ENCODE assay signal across 2 fruit fly cellular contexts in genomic region chr2L:1669316-1670027, dm6.
TF ChIP-seq lines count a peak whose summit lies in the region.

No protein-coding gene starts in this region.

TF ChIP-seq in whole organism, embryonic, 481 proteins besides CTCF, POLR2A, EP300 and RAD21 (continued from another document):
- TF ChIP-seq ro (GFP tag; IDR thresholded peaks at IDR 0.05; lab: Robert Waterston, UW) (no peak), CG18599 (GFP tag; optimal IDR thresholded peaks at IDR 0.05; lab: Kevin White, UChicago) (peak; percentile 15), Med (GFP tag; lab: Kevin White, UChicago) (peak; percentile 47), exex (tag; optimal IDR thresholded peaks at IDR 0.05; lab: Kevin White, UChicago) (peak; percentile 32), Elba2 (GFP tag; optimal IDR thresholded peaks at IDR 0.05; lab: Kevin White, UChicago) (peak; percentile 77), Myb (GFP tag; optimal IDR thresholded peaks at IDR 0.05; lab: Kevin White, UChicago) (no peak), stwl (tag; optimal IDR thresholded peaks at IDR 0.05; lab: Kevin White, UChicago) (no peak), CG10565 (GFP tag; optimal IDR thresholded peaks at IDR 0.05; lab: Kevin White, UChicago) (no peak), cg (GFP tag; optimal IDR thresholded peaks at IDR 0.05; lab: Kevin White, UChicago) (peak; percentile 57), lab (GFP tag; optimal IDR thresholded peaks at IDR 0.05; lab: Kevin White, UChicago) (peak; percentile 49), CG11456 (GFP tag; IDR thresholded peaks at IDR 0.05; lab: Robert Waterston, UW) (no peak), sens (GFP tag; lab: Kevin White, UChicago) (peak; percentile 34), crol (GFP tag; IDR thresholded peaks at IDR 0.05; lab: Robert Waterston, UW) (no peak), cwo (GFP tag; optimal IDR thresholded peaks at IDR 0.05; lab: Kevin White, UChicago) (peak; percentile 89), Deaf1 (tag; optimal IDR thresholded peaks at IDR 0.05; lab: Kevin White, UChicago) (peak; percentile 57), Nf-YC (tag; optimal IDR thresholded peaks at IDR 0.05; lab: Kevin White, UChicago) (peak; percentile 47), Optix (GFP tag; IDR thresholded peaks at IDR 0.05; lab: Robert Waterston, UW) (no peak), insv (GFP tag; optimal IDR thresholded peaks at IDR 0.05; lab: Kevin White, UChicago) (peak in 1 of 2 experiments; percentile 83), Hmx (GFP tag; optimal IDR thresholded peaks at IDR 0.05; lab: Kevin White, UChicago) (no peak), CG6683 (GFP tag; optimal IDR thresholded peaks at IDR 0.05; lab: Kevin White, UChicago) (no peak), mirr (GFP tag; optimal IDR thresholded peaks at IDR 0.05; lab: Kevin White, UChicago) (peak; percentile 56), pb (GFP tag; optimal IDR thresholded peaks at IDR 0.05; lab: Kevin White, UChicago) (no peak), chinmo (GFP tag; IDR thresholded peaks at IDR 0.05; lab: Robert Waterston, UW; ENCODE audit: partially characterized antibody) (peak; percentile 96)

TF ChIP-seq in whole organism, prepupa, 60 proteins besides CTCF, POLR2A, EP300 and RAD21 (continued from another document):
- TF ChIP-seq lz (GFP tag; optimal IDR thresholded peaks at IDR 0.05; lab: Kevin White, UChicago) = no peak
- no peak for TF ChIP-seq CG11762 (GFP tag; optimal IDR thresholded peaks at IDR 0.05; lab: Kevin White, UChicago; ENCODE audit: insufficient read depth)
- no peak for TF ChIP-seq CG7368 (GFP tag; optimal IDR thresholded peaks at IDR 0.05; lab: Kevin White, UChicago)
- no peak for TF ChIP-seq spab (GFP tag; optimal IDR thresholded peaks at IDR 0.05; lab: Kevin White, UChicago)
